Worm (Caenorhabditis elegans): ENCODE measurements around the gene T08B1.4.

ce11 chrV:1940472-1941221 is 38.4 kb upstream of the T08B1.4 start:
- TF ChIP-seq aly-2 (tag; optimal IDR thresholded peaks at IDR 0.05) (no peak), mab-5 (tag; optimal IDR thresholded peaks at IDR 0.05) (no peak), unc-39 (tag; optimal IDR thresholded peaks at IDR 0.05) (no peak), sma-3 (GFP tag; optimal IDR thresholded peaks at IDR 0.05) (no peak), nhr-23 (tag; optimal IDR thresholded peaks at IDR 0.05) (no peak), nhr-6 (tag; optimal IDR thresholded peaks at IDR 0.05) (no peak), ama-1 (optimal IDR thresholded peaks at IDR 0.05) (no peak), nhr-25 (tag; optimal IDR thresholded peaks at IDR 0.05) (no peak), fos-1 (tag; optimal IDR thresholded peaks at IDR 0.05) (no peak), unc-62 (GFP tag; optimal IDR thresholded peaks at IDR 0.05) (no peak)

Data from whole organism, L2 larva.